Worm (Caenorhabditis elegans): ENCODE measurements around the gene F09E5.7.

ce11 chrII:5308961-5309360 is 42.9 kb upstream of the F09E5.7 start:
- TF ChIP-seq nhr-77 (tag; optimal IDR thresholded peaks at IDR 0.05) = no peak
- TF ChIP-seq nhr-25 (tag; optimal IDR thresholded peaks at IDR 0.05) = no peak
- TF ChIP-seq ztf-11 (tag; optimal IDR thresholded peaks at IDR 0.05) = no peak
- no peak for TF ChIP-seq elt-3 (tag; optimal IDR thresholded peaks at IDR 0.05)
- TF ChIP-seq blmp-1 (tag; optimal IDR thresholded peaks at IDR 0.05; ENCODE audit: insufficient read depth) = no peak
- no peak for TF ChIP-seq mdl-1 (tag; optimal IDR thresholded peaks at IDR 0.05)
- no peak for TF ChIP-seq nhr-11 (tag; optimal IDR thresholded peaks at IDR 0.05)
- TF ChIP-seq nhr-12 (tag; optimal IDR thresholded peaks at IDR 0.05) = no peak
